Fruit fly (Drosophila melanogaster) whole organism, embryonic: Measurements from ENCODE around the gene Grx5.
A peak's percentile ranks its signal among the peaks of the same experiment; 100 is the strongest.

Experiments used
- Abd-B ChIP-seq: fragments of 200-800 bp; sonication (Bioruptor generic); optimal IDR thresholded peaks from 2 replicates; lab custom pipeline; 2018; ENCODE audit warnings: missing biosample characterization, mild to moderate bottlenecking, missing genetic modification characterization, moderate library complexity
- Aef1 ChIP-seq: fragments of 200-800 bp; sonication (Bioruptor generic); IDR thresholded peaks from 3 replicates; pipeline ENCODE4 v1.3.6; 2022; ENCODE audit warnings: missing biosample characterization, missing genetic modification characterization
- CG10321 ChIP-seq: fragments of 200-800 bp; sonication (Bioruptor generic); IDR thresholded peaks from 2 replicates; pipeline ENCODE4 v1.3.6; 2022; ENCODE audit warnings: missing biosample characterization, missing genetic modification characterization
- CG11723 ChIP-seq: fragments of 200-800 bp; sonication (Bioruptor generic); optimal IDR thresholded peaks from 2 replicates; lab custom pipeline; 2017; ENCODE audit warnings: missing biosample characterization, mild to moderate bottlenecking, missing genetic modification characterization
- CG14050 ChIP-seq: fragments of 200-800 bp; sonication (Bioruptor generic); IDR thresholded peaks from 3 replicates; pipeline ENCODE4 v1.3.6; 2022; ENCODE audit warnings: missing biosample characterization, missing genetic modification characterization
- CG14710 ChIP-seq: fragments of 200-800 bp; sonication (Bioruptor generic); optimal IDR thresholded peaks from 3 replicates; lab custom pipeline; 2019; ENCODE audit warnings: missing biosample characterization, mild to moderate bottlenecking, missing genetic modification characterization, moderate library complexity
- CG14860 ChIP-seq: fragments of 200-800 bp; sonication (Bioruptor generic); IDR thresholded peaks from 3 replicates; pipeline ENCODE4 v1.3.6; 2022; ENCODE audit warnings: missing biosample characterization, missing genetic modification characterization; ENCODE audit not compliant: partially characterized antibody
- CG15601 ChIP-seq: fragments of 200-800 bp; sonication (Bioruptor generic); optimal IDR thresholded peaks from 3 replicates; lab custom pipeline; 2019; ENCODE audit warnings: missing biosample characterization, mild to moderate bottlenecking, missing genetic modification characterization, moderate library complexity
- CG1603 ChIP-seq: fragments of 200-800 bp; sonication (Bioruptor generic); optimal IDR thresholded peaks from 2 replicates; lab custom pipeline; 2019; ENCODE audit warnings: missing biosample characterization, mild to moderate bottlenecking, missing genetic modification characterization, moderate library complexity
- CG17612 ChIP-seq: fragments of 200-800 bp; sonication (Bioruptor generic); IDR thresholded peaks from 2 replicates; pipeline ENCODE4 v1.3.6; 2022; ENCODE audit warnings: missing biosample characterization, missing genetic modification characterization
- CG1792 ChIP-seq: fragments of 200-800 bp; sonication (Bioruptor generic); optimal IDR thresholded peaks from 2 replicates; lab custom pipeline; 2016; ENCODE audit warnings: missing biosample characterization, missing genetic modification characterization
- CG18599 ChIP-seq: fragments of 200-800 bp; sonication (Bioruptor generic); optimal IDR thresholded peaks from 3 replicates; lab custom pipeline; 2017; ENCODE audit warnings: missing biosample characterization, missing genetic modification characterization, mild to moderate bottlenecking, moderate library complexity, missing genetic modification reagents
- CG2875 ChIP-seq: fragments of 200-800 bp; sonication (Bioruptor generic); optimal IDR thresholded peaks from 2 replicates; lab custom pipeline; 2017; ENCODE audit warnings: missing biosample characterization, mild to moderate bottlenecking, missing genetic modification characterization, missing genetic modification reagents
- CG3163 ChIP-seq: fragments of 200-800 bp; sonication (Bioruptor generic); optimal IDR thresholded peaks from 3 replicates; lab custom pipeline; 2016; ENCODE audit warnings: missing biosample characterization, missing genetic modification characterization
- CG7556 ChIP-seq: fragments of 200-800 bp; sonication (Bioruptor generic); optimal IDR thresholded peaks from 2 replicates; lab custom pipeline; 2017; ENCODE audit warnings: missing biosample characterization, mild to moderate bottlenecking, missing genetic modification characterization
- CG7786 ChIP-seq: fragments of 200-800 bp; sonication (Bioruptor generic); optimal IDR thresholded peaks from 2 replicates; lab custom pipeline; 2016; ENCODE audit warnings: missing biosample characterization, missing genetic modification characterization
- CG8359 ChIP-seq: fragments of 200-800 bp; sonication (Bioruptor generic); optimal IDR thresholded peaks from 2 replicates; lab custom pipeline; 2017; ENCODE audit warnings: missing biosample characterization, mild to moderate bottlenecking, missing genetic modification characterization, borderline replicate concordance
- CG9727 ChIP-seq: fragments of 200-800 bp; sonication (Bioruptor generic); optimal IDR thresholded peaks from 3 replicates; lab custom pipeline; 2017; ENCODE audit warnings: missing biosample characterization, mild to moderate bottlenecking, missing genetic modification characterization
- CG9817 ChIP-seq: fragments of 200-800 bp; sonication (Bioruptor generic); optimal IDR thresholded peaks from 2 replicates; lab custom pipeline; 2018; ENCODE audit warnings: missing biosample characterization, mild to moderate bottlenecking, missing genetic modification characterization, moderate library complexity
- D19B ChIP-seq: fragments of 200-800 bp; sonication (Bioruptor generic); optimal IDR thresholded peaks from 2 replicates; lab custom pipeline; 2017; ENCODE audit warnings: missing biosample characterization, mild to moderate bottlenecking, missing genetic modification characterization
- E2f2 ChIP-seq: fragments of 200-800 bp; sonication (Bioruptor generic); IDR thresholded peaks from 2 replicates; pipeline ENCODE4 v1.3.6; 2022; ENCODE audit warnings: missing biosample characterization, missing genetic modification characterization
- GATAe ChIP-seq: fragments of 200-800 bp; sonication (Bioruptor generic); conservative IDR thresholded peaks from 2 replicates; pipeline ENCODE4 v1.3.6; 2022; ENCODE audit warnings: missing biosample characterization, missing genetic modification characterization
- Hmx ChIP-seq: fragments of 200-800 bp; sonication (Bioruptor generic); optimal IDR thresholded peaks from 2 replicates; lab custom pipeline; 2016; ENCODE audit warnings: missing biosample characterization, missing genetic modification characterization
- MTF-1 ChIP-seq: fragments of 200-800 bp; sonication (Bioruptor generic); optimal IDR thresholded peaks from 2 replicates; lab custom pipeline; 2018; ENCODE audit warnings: missing biosample characterization, mild to moderate bottlenecking, missing genetic modification characterization, borderline replicate concordance
- Meics ChIP-seq: fragments of 200-800 bp; sonication (Bioruptor generic); optimal IDR thresholded peaks from 2 replicates; lab custom pipeline; 2017; ENCODE audit warnings: missing biosample characterization, mild to moderate bottlenecking, missing genetic modification characterization
- NC2α ChIP-seq: fragments of 200-800 bp; sonication (Bioruptor generic); optimal IDR thresholded peaks from 2 replicates; lab custom pipeline; 2016; ENCODE audit warnings: missing biosample characterization, missing genetic modification characterization
- Oli ChIP-seq: fragments of 200-800 bp; sonication (Bioruptor generic); optimal IDR thresholded peaks from 2 replicates; lab custom pipeline; 2018; ENCODE audit warnings: missing biosample characterization, mild to moderate bottlenecking, missing genetic modification characterization, moderate library complexity
- Rfx ChIP-seq: fragments of 200-800 bp; sonication (Bioruptor generic); IDR thresholded peaks from 2 replicates; pipeline ENCODE4 v1.3.6; 2022; ENCODE audit warnings: missing biosample characterization, missing genetic modification characterization
- Side ChIP-seq: fragments of 200-800 bp; sonication (Bioruptor generic); optimal IDR thresholded peaks from 2 replicates; lab custom pipeline; 2016; ENCODE audit warnings: missing biosample characterization, missing genetic modification characterization
- bcd ChIP-seq: fragments of 200-800 bp; sonication (Bioruptor generic); optimal IDR thresholded peaks from 2 replicates; lab custom pipeline; 2017; ENCODE audit warnings: missing biosample characterization, mild to moderate bottlenecking, missing genetic modification characterization
- chn ChIP-seq: fragments of 200-800 bp; sonication (Bioruptor generic); optimal IDR thresholded peaks from 2 replicates; lab custom pipeline; 2016; ENCODE audit warnings: missing biosample characterization, missing genetic modification characterization
- corto ChIP-seq: fragments of 200-800 bp; sonication (Bioruptor generic); optimal IDR thresholded peaks from 2 replicates; lab custom pipeline; 2016; ENCODE audit warnings: missing biosample characterization, mild to moderate bottlenecking, missing genetic modification characterization, moderate library complexity
- ewg ChIP-seq: fragments of 200-800 bp; sonication (Bioruptor generic); optimal IDR thresholded peaks from 3 replicates; lab custom pipeline; 2017; ENCODE audit warnings: mild to moderate bottlenecking, missing biosample characterization, missing genetic modification reagents, missing genetic modification characterization
- hb ChIP-seq: fragments of 200-800 bp; sonication (Bioruptor generic); IDR thresholded peaks from 3 replicates; pipeline ENCODE4 v1.3.6; 2022; ENCODE audit warnings: missing biosample characterization, missing genetic modification characterization; ENCODE audit not compliant: partially characterized antibody
- kni ChIP-seq: fragments of 200-800 bp; sonication (Bioruptor generic); optimal IDR thresholded peaks from 3 replicates; lab custom pipeline; 2017; ENCODE audit warnings: mild to moderate bottlenecking, missing biosample characterization, missing genetic modification reagents, missing genetic modification characterization
- lmd ChIP-seq: fragments of 200-800 bp; sonication (Bioruptor generic); IDR thresholded peaks from 2 replicates; pipeline ENCODE4 v1.3.6; 2022; ENCODE audit warnings: missing biosample characterization, missing genetic modification characterization
- mirr ChIP-seq: fragments of 200-800 bp; sonication (Bioruptor generic); optimal IDR thresholded peaks from 3 replicates; lab custom pipeline; 2018; ENCODE audit warnings: missing biosample characterization, mild to moderate bottlenecking, missing genetic modification characterization
- mld ChIP-seq: fragments of 200-800 bp; sonication (Bioruptor generic); IDR thresholded peaks from 3 replicates; pipeline ENCODE4 v1.3.6; 2022; ENCODE audit warnings: missing biosample characterization, missing genetic modification characterization; ENCODE audit not compliant: partially characterized antibody
- nom ChIP-seq: fragments of 200-800 bp; sonication (Bioruptor generic); optimal IDR thresholded peaks from 2 replicates; lab custom pipeline; 2017; ENCODE audit warnings: missing biosample characterization, missing genetic modification characterization, mild to moderate bottlenecking, moderate library complexity, missing genetic modification reagents
- pan ChIP-seq, 4 experiments: fragments of >200 bp in 3 of 4; fragments of 200-800 bp in 1 of 4; sonication (Bioruptor generic) in 1 of 4; optimal IDR thresholded peaks in 3 of 4; IDR thresholded peaks in 1 of 4; 2 replicates each; pipeline versions ENCODE4 v1.3.6 to Lab custom; 2017 to 2022; ENCODE audit warnings: missing biosample characterization in 2 of 4, missing genetic modification characterization in 2 of 4, mixed read lengths in 1 of 4
- pum ChIP-seq: fragments of 200-800 bp; sonication (Bioruptor generic); optimal IDR thresholded peaks from 2 replicates; lab custom pipeline; 2016; ENCODE audit warnings: missing biosample characterization, missing genetic modification characterization
- salm ChIP-seq: fragments of 200-800 bp; sonication (Bioruptor generic); optimal IDR thresholded peaks from 2 replicates; lab custom pipeline; 2018; ENCODE audit warnings: missing biosample characterization, mild to moderate bottlenecking, missing genetic modification characterization
- schlank ChIP-seq: fragments of 200-800 bp; sonication (Bioruptor generic); optimal IDR thresholded peaks from 2 replicates; lab custom pipeline; 2018; ENCODE audit warnings: missing biosample characterization, mild to moderate bottlenecking, missing genetic modification characterization
- sima ChIP-seq: fragments of 200-800 bp; sonication (Bioruptor generic); optimal IDR thresholded peaks from 2 replicates; lab custom pipeline; 2016; ENCODE audit warnings: missing biosample characterization, missing genetic modification characterization
- ssp ChIP-seq: fragments of 200-800 bp; sonication (Bioruptor generic); IDR thresholded peaks from 2 replicates; pipeline ENCODE4 v1.3.6; 2022; ENCODE audit warnings: missing biosample characterization, missing genetic modification characterization
- trem ChIP-seq: fragments of 200-800 bp; optimal IDR thresholded peaks from 3 replicates; lab custom pipeline; 2019; ENCODE audit warnings: missing biosample characterization, mild to moderate bottlenecking, missing genetic modification characterization, moderate library complexity
- trh ChIP-seq: fragments of 200-800 bp; sonication (Bioruptor generic); optimal IDR thresholded peaks from 2 replicates; lab custom pipeline; 2016; ENCODE audit warnings: missing biosample characterization, missing genetic modification characterization
- ttk ChIP-seq: fragments of 200-800 bp; sonication (Bioruptor generic); IDR thresholded peaks from 2 replicates; pipeline ENCODE4 v2.1.2; 2022; ENCODE audit warnings: missing biosample characterization, missing genetic modification characterization
- vfl ChIP-seq: fragments of 200-800 bp; sonication (Bioruptor generic); optimal IDR thresholded peaks from 2 replicates; lab custom pipeline; 2016; ENCODE audit warnings: missing biosample characterization, missing genetic modification characterization

Gene Grx5

DNA sequence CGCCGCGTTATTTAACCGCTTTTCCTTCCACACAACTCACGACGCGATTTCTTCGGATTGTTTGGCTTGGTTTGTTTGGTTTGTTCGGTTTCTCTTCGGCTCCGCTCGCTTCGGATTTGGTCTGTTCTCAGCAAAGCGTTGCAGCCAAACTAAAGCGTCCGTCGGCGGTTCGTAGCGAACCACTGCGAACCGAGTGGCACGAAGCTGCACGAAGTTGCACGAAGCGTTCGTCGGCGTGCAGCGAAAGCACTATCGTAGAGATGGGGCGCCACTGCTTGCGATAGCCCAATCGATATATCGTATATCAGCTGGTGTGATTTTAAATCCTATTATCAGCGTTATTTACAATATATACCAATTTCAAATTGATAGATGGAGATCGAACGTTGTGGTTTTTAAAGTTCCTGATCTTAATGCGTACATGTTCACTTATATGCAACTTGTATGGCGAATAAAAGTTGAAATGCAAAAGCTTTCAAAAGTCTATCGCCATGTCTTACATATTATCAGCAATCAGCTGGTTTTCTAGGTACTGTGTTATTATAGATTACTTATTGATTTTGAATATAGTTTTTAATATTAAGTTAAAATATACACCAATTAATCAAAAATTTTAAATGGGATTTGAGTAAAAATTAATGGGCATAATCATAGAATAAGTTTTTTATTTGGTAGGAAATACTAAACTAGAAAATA, 11.9 kb downstream of the Grx5 start, which contains the start of gene rut (continued):
- no peak for TF ChIP-seq lmd (GFP tag; lab: Robert Waterston, UW)
- TF ChIP-seq GATAe (GFP tag; lab: Robert Waterston, UW) = no peak
- TF ChIP-seq D19B (GFP tag; lab: Kevin White, UChicago) = no peak
- no peak for TF ChIP-seq Abd-B (GFP tag; lab: Kevin White, UChicago)
- TF ChIP-seq CG17612 (GFP tag; lab: Robert Waterston, UW) = no peak
- no peak for TF ChIP-seq CG3163 (GFP tag; lab: Kevin White, UChicago)
- peak; percentile 69 for TF ChIP-seq Rfx
- TF ChIP-seq CG8359 (GFP tag; lab: Kevin White, UChicago) = no peak
- no peak for TF ChIP-seq Oli
- TF ChIP-seq mld (GFP tag; lab: Robert Waterston, UW) = peak; percentile 93
- TF ChIP-seq hb (GFP tag; lab: Robert Waterston, UW) = peak; percentile 95
- no peak for TF ChIP-seq trh (GFP tag; lab: Kevin White, UChicago)
- TF ChIP-seq CG9817 (tag; lab: Kevin White, UChicago) = peak; percentile 22
- peak; percentile 36 for TF ChIP-seq CG1603 (tag; lab: Kevin White, UChicago)
- peak; percentile 94 for TF ChIP-seq CG14860 (GFP tag; lab: Robert Waterston, UW)
- peak; percentile 9 for TF ChIP-seq MTF-1 (GFP tag; lab: Kevin White, UChicago)
- TF ChIP-seq bcd (GFP tag; lab: Kevin White, UChicago) = peak; percentile 3
- no peak for TF ChIP-seq vfl (GFP tag; lab: Kevin White, UChicago)
- TF ChIP-seq CG18599 = peak; percentile 22
- no peak for TF ChIP-seq CG10321
- TF ChIP-seq pan (optimal IDR thresholded peaks at IDR 0.05; lab: Kevin White, UChicago) = no peak
- TF ChIP-seq pan (GFP tag; optimal IDR thresholded peaks at IDR 0.05 in 1 of 2, IDR thresholded peaks at IDR 0.05 in 1 of 2) = no peak
- TF ChIP-seq Hmx (GFP tag; lab: Kevin White, UChicago) = no peak
- no peak for TF ChIP-seq Aef1 (GFP tag; lab: Robert Waterston, UW)
- TF ChIP-seq CG14050 = no peak
- no peak for TF ChIP-seq Side (GFP tag; lab: Kevin White, UChicago)
- TF ChIP-seq ewg (GFP tag; lab: Kevin White, UChicago) = no peak
- no peak for TF ChIP-seq ttk (GFP tag; lab: Robert Waterston, UW)
- TF ChIP-seq ssp (GFP tag; lab: Robert Waterston, UW) = 0 out of 2 replicates have a peak, but pooled peaks have one; percentile 21
- TF ChIP-seq CG7556 = no peak
- no peak for TF ChIP-seq salm (tag; lab: Kevin White, UChicago)
- TF ChIP-seq mirr (GFP tag; lab: Kevin White, UChicago) = no peak
- TF ChIP-seq CG7786 (GFP tag; lab: Kevin White, UChicago) = no peak
- no peak for TF ChIP-seq chn (GFP tag; lab: Kevin White, UChicago)
- no peak for TF ChIP-seq Meics (GFP tag; lab: Kevin White, UChicago)
- no peak for TF ChIP-seq CG11723 (GFP tag; lab: Kevin White, UChicago)
- TF ChIP-seq corto (GFP tag; lab: Kevin White, UChicago) = no peak
- peak; percentile 55; the same call in 1 of the 2 replicates for TF ChIP-seq E2f2
- TF ChIP-seq CG9727 (GFP tag; lab: Kevin White, UChicago) = no peak
- no peak for TF ChIP-seq trem (tag; lab: Kevin White, UChicago)
- no peak for TF ChIP-seq schlank (tag; lab: Kevin White, UChicago)
- no peak for TF ChIP-seq CG1792 (GFP tag; lab: Kevin White, UChicago)
- no peak for TF ChIP-seq CG15601 (tag; lab: Kevin White, UChicago)
- TF ChIP-seq NC2α = no peak
- no peak for TF ChIP-seq CG2875
- TF ChIP-seq kni (GFP tag; lab: Kevin White, UChicago) = no peak
- TF ChIP-seq CG14710 (tag; lab: Kevin White, UChicago) = no peak
- TF ChIP-seq pum = no peak
- TF ChIP-seq sima (GFP tag; lab: Kevin White, UChicago) = no peak
- peak; percentile 11 for TF ChIP-seq nom (GFP tag; lab: Kevin White, UChicago)
